Fruit fly (Drosophila melanogaster): ENCODE measurements around the gene Peritrophin-15b.

The Peritrophin-15b gene

DNA sequence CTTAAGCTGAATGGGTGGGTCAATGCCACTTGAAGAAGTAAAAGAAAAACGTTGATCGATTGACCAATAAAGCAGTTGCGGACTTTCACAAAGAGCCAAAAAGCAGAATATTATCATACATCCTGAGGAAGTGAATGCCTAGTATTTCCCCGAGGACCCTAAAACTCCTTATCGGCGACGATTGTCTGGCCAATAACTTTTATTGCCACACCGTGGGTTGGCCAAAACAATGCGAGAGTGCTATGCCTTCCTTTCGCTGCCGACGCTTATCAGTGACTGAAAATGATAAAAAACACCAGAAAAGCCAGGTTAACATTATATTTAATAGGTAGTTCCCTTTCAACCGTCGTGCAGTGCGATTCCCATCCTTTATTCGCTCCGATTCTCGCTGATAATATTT, 42.9 kb downstream of the Peritrophin-15b start, which contains the start of gene Mur29B (continued):
- peak; percentile 29 for TF ChIP-seq sens (GFP tag)
- no peak for TF ChIP-seq mam (GFP tag; optimal IDR thresholded peaks at IDR 0.05)

DNA sequence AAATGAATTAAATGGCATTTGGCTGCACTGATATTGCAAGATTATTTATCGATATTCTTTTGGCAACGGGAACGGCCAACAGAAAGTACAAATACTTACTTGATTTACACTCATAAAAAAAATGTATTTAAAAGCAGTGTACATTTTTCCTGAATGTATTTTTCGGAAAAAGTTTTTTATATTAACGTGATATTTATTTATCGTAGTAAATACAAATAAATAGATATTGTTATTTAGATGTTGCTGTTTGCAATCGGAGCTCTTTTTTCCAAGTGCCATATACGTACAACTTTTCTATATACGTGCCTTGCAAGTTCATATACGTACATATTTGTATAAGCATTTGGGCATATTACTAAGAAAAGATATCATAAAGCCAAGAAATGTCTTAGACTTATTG, 43.4 kb downstream of the Peritrophin-15b start:
- no peak for TF ChIP-seq D19B (GFP tag; optimal IDR thresholded peaks at IDR 0.05)
- no peak for TF ChIP-seq sug (tag; optimal IDR thresholded peaks at IDR 0.05)
- TF ChIP-seq CG13894 (tag; optimal IDR thresholded peaks at IDR 0.05) = no peak
- TF ChIP-seq amos (GFP tag; IDR thresholded peaks at IDR 0.05; ENCODE audit: partially characterized antibody) = no peak
- TF ChIP-seq trh (GFP tag; optimal IDR thresholded peaks at IDR 0.05) = no peak
- TF ChIP-seq CG13287 (GFP tag; IDR thresholded peaks at IDR 0.05; ENCODE audit: partially characterized antibody) = no peak
- no peak for TF ChIP-seq pan (optimal IDR thresholded peaks at IDR 0.05)
- peak in 1 of 2 experiments; percentile 54 for TF ChIP-seq pan (GFP tag; optimal IDR thresholded peaks at IDR 0.05 in 1 of 2, IDR thresholded peaks at IDR 0.05 in 1 of 2)
- no peak for TF ChIP-seq CG7745 (tag; optimal IDR thresholded peaks at IDR 0.05)
- no peak for TF ChIP-seq CG4854 (GFP tag; optimal IDR thresholded peaks at IDR 0.05)
- TF ChIP-seq sc (optimal IDR thresholded peaks at IDR 0.05) = no peak
- no peak for TF ChIP-seq sc (GFP tag; optimal IDR thresholded peaks at IDR 0.05)
- TF ChIP-seq CG13775 (GFP tag; optimal IDR thresholded peaks at IDR 0.05) = no peak
- no peak for TF ChIP-seq CrebB (tag; optimal IDR thresholded peaks at IDR 0.05)
- no peak for TF ChIP-seq GATAe (GFP tag; conservative IDR thresholded peaks at IDR 0.05)
- TF ChIP-seq tio (GFP tag; optimal IDR thresholded peaks at IDR 0.05) = no peak
- no peak for TF ChIP-seq ssp (GFP tag; IDR thresholded peaks at IDR 0.05)
- peak; percentile 17 for TF ChIP-seq CG17359 (tag; optimal IDR thresholded peaks at IDR 0.05)
- TF ChIP-seq vnd (GFP tag; IDR thresholded peaks at IDR 0.05; ENCODE audit: partially characterized antibody) = no peak
- TF ChIP-seq her (GFP tag; optimal IDR thresholded peaks at IDR 0.05) = no peak
- TF ChIP-seq gem (tag; optimal IDR thresholded peaks at IDR 0.05) = peak; percentile 14
- no peak for TF ChIP-seq dati (GFP tag; IDR thresholded peaks at IDR 0.05)
- TF ChIP-seq TFAM (GFP tag; optimal IDR thresholded peaks at IDR 0.05) = no peak
- TF ChIP-seq lab (GFP tag; optimal IDR thresholded peaks at IDR 0.05) = peak; percentile 4
- TF ChIP-seq Dip3 (GFP tag; optimal IDR thresholded peaks at IDR 0.05) = no peak
- no peak for TF ChIP-seq CG12104 (GFP tag; optimal IDR thresholded peaks at IDR 0.05)
- no peak for TF ChIP-seq H2.0 (GFP tag; IDR thresholded peaks at IDR 0.05)
- no peak for TF ChIP-seq Deaf1 (tag; optimal IDR thresholded peaks at IDR 0.05)
- no peak for TF ChIP-seq CG9215 (GFP tag; IDR thresholded peaks at IDR 0.05)
- no peak for TF ChIP-seq unpg (GFP tag; optimal IDR thresholded peaks at IDR 0.05)
- TF ChIP-seq Hr51 (GFP tag; optimal IDR thresholded peaks at IDR 0.05) = peak in 1 of 2 experiments; percentile 8
- no peak for TF ChIP-seq odd (GFP tag; optimal IDR thresholded peaks at IDR 0.05)
- TF ChIP-seq Sry-δ (GFP tag; optimal IDR thresholded peaks at IDR 0.05) = no peak
- no peak for TF ChIP-seq bsh (GFP tag; optimal IDR thresholded peaks at IDR 0.05)
- peak; percentile 5 for TF ChIP-seq lbe (GFP tag; optimal IDR thresholded peaks at IDR 0.05)

DNA sequence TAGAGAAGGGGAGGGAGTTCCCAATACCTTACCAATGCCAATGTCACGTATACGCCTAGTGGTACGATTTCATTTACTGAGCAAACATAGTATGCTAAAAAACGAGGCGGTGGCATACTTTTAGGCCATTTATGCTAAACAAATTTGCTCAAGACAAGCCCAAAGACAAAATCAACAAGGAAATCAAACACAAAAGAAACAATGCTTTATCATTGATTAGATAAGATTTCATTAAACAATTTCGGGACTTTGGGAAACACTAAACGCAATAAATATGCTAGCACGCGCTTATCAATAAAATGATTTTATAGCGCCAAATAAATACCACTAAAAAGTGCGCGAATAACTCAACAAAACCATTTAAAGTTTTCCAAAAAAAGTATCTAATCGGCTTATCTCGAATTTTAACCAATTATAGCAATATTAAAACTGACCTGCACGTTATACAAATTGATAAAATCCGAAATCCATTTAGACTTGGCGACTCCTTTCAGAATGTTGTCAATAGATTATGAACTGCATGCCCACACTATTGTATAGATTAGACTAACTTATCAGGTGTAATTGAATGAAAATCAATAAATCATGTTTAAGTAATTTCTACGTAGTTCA, 44.1 kb downstream of the Peritrophin-15b start:
- TF ChIP-seq CoRest (tag; optimal IDR thresholded peaks at IDR 0.05) (peak; percentile 33), CG14014 (GFP tag; IDR thresholded peaks at IDR 0.05) (peak; percentile 52; the same call in 1 of the 2 replicates), CG10543 (GFP tag; optimal IDR thresholded peaks at IDR 0.05) (peak; percentile 51), CG17568 (GFP tag; optimal IDR thresholded peaks at IDR 0.05) (peak; percentile 54), sens (GFP tag) (peak; percentile 55), NC2β (GFP tag; optimal IDR thresholded peaks at IDR 0.05) (no peak), CG34376 (GFP tag; optimal IDR thresholded peaks at IDR 0.05) (peak; percentile 57), CG6854 (GFP tag; optimal IDR thresholded peaks at IDR 0.05) (peak; percentile 13), Dbx (GFP tag; IDR thresholded peaks at IDR 0.05) (peak; percentile 25; the same call in 1 of the 3 replicates), B-H2 (GFP tag; optimal IDR thresholded peaks at IDR 0.05) (peak; percentile 49), hkb (optimal IDR thresholded peaks at IDR 0.05) (no peak), hkb (GFP tag; IDR thresholded peaks at IDR 0.05) (peak; percentile 72), luna (GFP tag; optimal IDR thresholded peaks at IDR 0.05) (peak; percentile 35), CG4707 (GFP tag; optimal IDR thresholded peaks at IDR 0.05) (peak; percentile 35), Bteb2 (GFP tag; optimal IDR thresholded peaks at IDR 0.05) (peak; percentile 30)
